Fruit fly (Drosophila melanogaster): Measurements from ENCODE around the gene CG8475.

Gene CG8475

dm6 chr2L:8159498-8159897, 37.2 kb downstream of the CG8475 start, which contains the start of the genes PAPLA1 and Rbsn-5 (continued):
- TF ChIP-seq Sox102F (GFP tag; optimal IDR thresholded peaks at IDR 0.05) (peak; percentile 95), Rx (GFP tag; IDR thresholded peaks at IDR 0.05) (peak; percentile 86), abd-A (tag; optimal IDR thresholded peaks at IDR 0.05) (peak; percentile 97), CG3407 (GFP tag; optimal IDR thresholded peaks at IDR 0.05) (peak; percentile 83), Hr3 (GFP tag; optimal IDR thresholded peaks at IDR 0.05) (peak; percentile 95), grau (tag; optimal IDR thresholded peaks at IDR 0.05) (peak; percentile 91), dpn (GFP tag; optimal IDR thresholded peaks at IDR 0.05) (peak; percentile 97), ato (GFP tag; IDR thresholded peaks at IDR 0.05; ENCODE audit: partially characterized antibody) (no peak), CG10979 (tag; optimal IDR thresholded peaks at IDR 0.05) (peak; percentile 92), CG4328 (GFP tag; optimal IDR thresholded peaks at IDR 0.05) (peak; percentile 89), CG30020 (tag; optimal IDR thresholded peaks at IDR 0.05) (peak; percentile 72), Hey (tag; optimal IDR thresholded peaks at IDR 0.05) (peak; percentile 83), CoRest (tag; optimal IDR thresholded peaks at IDR 0.05) (peak; percentile 95), CG12104 (GFP tag; optimal IDR thresholded peaks at IDR 0.05) (peak; percentile 90), CG2129 (GFP tag; IDR thresholded peaks at IDR 0.05; ENCODE audit: partially characterized antibody) (no peak), HLH4C (GFP tag; IDR thresholded peaks at IDR 0.05; ENCODE audit: partially characterized antibody) (no peak), CG16863 (GFP tag; optimal IDR thresholded peaks at IDR 0.05) (peak; percentile 93), CG32772 (GFP tag; IDR thresholded peaks at IDR 0.05) (peak; percentile 94), CG12769 (tag; optimal IDR thresholded peaks at IDR 0.05) (peak; percentile 96), bsh (GFP tag; optimal IDR thresholded peaks at IDR 0.05) (peak; percentile 82 to 95), Ets65A (GFP tag) (peak; percentile 100), zfh2 (GFP tag; optimal IDR thresholded peaks at IDR 0.05) (peak; percentile 97), gt (GFP tag; IDR thresholded peaks at IDR 0.05) (peak; percentile 81), br (optimal IDR thresholded peaks at IDR 0.05) (no peak), CG5245 (GFP tag; optimal IDR thresholded peaks at IDR 0.05) (peak; percentile 94), sim (GFP tag; IDR thresholded peaks at IDR 0.05) (peak; percentile 61; the same call in 1 of the 2 replicates), CG7357 (GFP tag; IDR thresholded peaks at IDR 0.05) (peak; percentile 84), CG10209 (GFP tag; optimal IDR thresholded peaks at IDR 0.05) (peak; percentile 91), Dll (GFP tag; IDR thresholded peaks at IDR 0.05; ENCODE audit: partially characterized antibody) (peak; percentile 51; the same call in 3 of the 4 replicates), tup (GFP tag; optimal IDR thresholded peaks at IDR 0.05) (peak; percentile 86), exex (tag; optimal IDR thresholded peaks at IDR 0.05) (peak; percentile 93), tgo (GFP tag; IDR thresholded peaks at IDR 0.05) (peak; percentile 92), CG2712 (tag; optimal IDR thresholded peaks at IDR 0.05) (peak; percentile 94), cwo (GFP tag; optimal IDR thresholded peaks at IDR 0.05) (peak; percentile 80), CG14667 (GFP tag; IDR thresholded peaks at IDR 0.05) (peak; percentile 85), az2 (GFP tag; optimal IDR thresholded peaks at IDR 0.05) (peak; percentile 94), hkb (optimal IDR thresholded peaks at IDR 0.05) (no peak), hkb (GFP tag; IDR thresholded peaks at IDR 0.05) (peak; percentile 90), HLH54F (GFP tag; optimal IDR thresholded peaks at IDR 0.05) (peak; percentile 96), sna (GFP tag; IDR thresholded peaks at IDR 0.05; ENCODE audit: partially characterized antibody) (no peak), Eip74EF (GFP tag; optimal IDR thresholded peaks at IDR 0.05) (peak in 1 of 2 experiments; percentile 85), eve (GFP tag; optimal IDR thresholded peaks at IDR 0.05) (no peak), jumu (GFP tag; optimal IDR thresholded peaks at IDR 0.05) (peak; percentile 96), CG18011 (GFP tag; optimal IDR thresholded peaks at IDR 0.05) (peak; percentile 86), knrl (GFP tag; IDR thresholded peaks at IDR 0.05; ENCODE audit: partially characterized antibody) (peak; percentile 28; the same call in 1 of the 3 replicates), CG4360 (GFP tag; IDR thresholded peaks at IDR 0.05) (peak; percentile 52; the same call in 1 of the 2 replicates), CG4282 (GFP tag; optimal IDR thresholded peaks at IDR 0.05) (peak; percentile 93), CG34422 (GFP tag; IDR thresholded peaks at IDR 0.05) (peak; percentile 92), Myb (GFP tag; optimal IDR thresholded peaks at IDR 0.05) (peak; percentile 85), CG1647 (GFP tag; optimal IDR thresholded peaks at IDR 0.05) (peak; percentile 95)
